Worm (Caenorhabditis elegans) whole organism, midembryonic: Measurements from ENCODE around the gene H40L08.3.

Source experiments
- T22C8.4 ChIP-seq: fragments of 200-800 bp; sonication (Bioruptor generic); IDR thresholded peaks from 2 replicates; pipeline ENCODE4 v1.3.6; 2022; ENCODE audit warnings: missing genetic modification characterization, missing compliant biosample characterization
- cog-1 ChIP-seq: sonication (generic microtip); optimal IDR thresholded peaks from 2 replicates; lab custom pipeline; 2016; ENCODE audit warnings: missing genetic modification characterization, missing compliant biosample characterization
- flt-1 ChIP-seq: fragments of 200-800 bp; sonication (Bioruptor generic); IDR thresholded peaks from 2 replicates; pipeline ENCODE4 v1.3.6; 2022; ENCODE audit warnings: missing genetic modification characterization, missing compliant biosample characterization
- klf-2 ChIP-seq: fragments of 200-800 bp; sonication (Bioruptor generic); conservative IDR thresholded peaks from 2 replicates; pipeline ENCODE4 v1.3.6; 2022; ENCODE audit warnings: missing genetic modification reagents, missing genetic modification characterization, missing compliant biosample characterization
- med-1 ChIP-seq: sonication (generic microtip); optimal IDR thresholded peaks from 2 replicates; lab custom pipeline; 2017; ENCODE audit warnings: missing genetic modification characterization, mild to moderate bottlenecking, missing compliant biosample characterization, antibody characterized with exemption, missing genetic modification reagents; ENCODE audit not compliant: insufficient read depth
- tab-1 ChIP-seq: fragments of 200-800 bp; sonication (Bioruptor generic); IDR thresholded peaks from 2 replicates; pipeline ENCODE4 v1.3.6; 2022; ENCODE audit warnings: missing genetic modification characterization, missing compliant biosample characterization
- ztf-29 ChIP-seq: fragments of 200-800 bp; sonication (Bioruptor generic); IDR thresholded peaks from 2 replicates; pipeline ENCODE4 v1.3.6; 2022; ENCODE audit warnings: missing genetic modification reagents, missing genetic modification characterization, missing compliant biosample characterization

- no peak for TF ChIP-seq ztf-29 (GFP tag; lab: Robert Waterston, UW)
- no peak for TF ChIP-seq klf-2 (GFP tag; lab: Robert Waterston, UW)
- no peak for TF ChIP-seq tab-1 (GFP tag; lab: Robert Waterston, UW)
- TF ChIP-seq flt-1 (GFP tag; lab: Robert Waterston, UW) = no peak
- no peak for TF ChIP-seq cog-1 (tag; lab: Kevin White, UChicago)
- TF ChIP-seq T22C8.4 (GFP tag; lab: Robert Waterston, UW) = no peak
- TF ChIP-seq med-1 (GFP tag; lab: Kevin White, UChicago) = no peak
Measured at ce11 chrX:15116514-15116913, 40.6 kb upstream of the H40L08.3 start, which contains the start of gene R07D5.2.
